Worm (Caenorhabditis elegans) whole organism, L4 larva: ENCODE data around the gene bli-2.

Source experiments
- D1046.2 ChIP-seq: fragments of 200-800 bp; sonication (Bioruptor generic); IDR thresholded peaks from 2 replicates; pipeline ENCODE4 v1.3.6; 2022; ENCODE audit warnings: missing genetic modification characterization, missing compliant biosample characterization
- ceh-62 ChIP-seq: sonication (generic microtip); optimal IDR thresholded peaks from 2 replicates; lab custom pipeline; 2017; ENCODE audit warnings: missing biosample characterization, missing genetic modification characterization
- jun-1 ChIP-seq: fragments of 150-350 bp; optimal IDR thresholded peaks from 2 replicates; lab custom pipeline; 2014; ENCODE audit warnings: missing biosample characterization, missing genetic modification reagents, missing genetic modification characterization
- lin-29 ChIP-seq: fragments of 200-800 bp; sonication (Bioruptor generic); IDR thresholded peaks from 2 replicates; pipeline ENCODE4 v1.3.6; 2022; ENCODE audit warnings: missing genetic modification reagents, missing genetic modification characterization, missing compliant biosample characterization
- nhr-11 ChIP-seq: fragments of 150-350 bp; optimal IDR thresholded peaks from 2 replicates; lab custom pipeline; 2014; ENCODE audit warnings: missing biosample characterization, missing genetic modification characterization
- nhr-237 ChIP-seq: sonication (generic microtip); optimal IDR thresholded peaks from 2 replicates; lab custom pipeline; 2017; ENCODE audit warnings: missing biosample characterization, missing genetic modification characterization
- snpc-4 ChIP-seq: fragments of 150-350 bp; optimal IDR thresholded peaks from 2 replicates; lab custom pipeline; 2014; ENCODE audit warnings: missing biosample characterization, missing genetic modification characterization
- unc-130 ChIP-seq: sonication (generic microtip); optimal IDR thresholded peaks from 2 replicates; lab custom pipeline; 2016; ENCODE audit warnings: missing genetic modification reagents, missing genetic modification characterization, missing compliant biosample characterization
- unc-39 ChIP-seq: sonication (generic microtip); optimal IDR thresholded peaks from 2 replicates; lab custom pipeline; 2017; ENCODE audit warnings: missing biosample characterization, missing genetic modification characterization
- zag-1 ChIP-seq: fragments of 150-350 bp; optimal IDR thresholded peaks from 2 replicates; lab custom pipeline; 2014; ENCODE audit warnings: missing biosample characterization, missing genetic modification characterization
- zfp-2 ChIP-seq: sonication (generic microtip); optimal IDR thresholded peaks from 2 replicates; lab custom pipeline; 2016; ENCODE audit warnings: mild to moderate bottlenecking, missing genetic modification characterization, missing compliant biosample characterization

DNA sequence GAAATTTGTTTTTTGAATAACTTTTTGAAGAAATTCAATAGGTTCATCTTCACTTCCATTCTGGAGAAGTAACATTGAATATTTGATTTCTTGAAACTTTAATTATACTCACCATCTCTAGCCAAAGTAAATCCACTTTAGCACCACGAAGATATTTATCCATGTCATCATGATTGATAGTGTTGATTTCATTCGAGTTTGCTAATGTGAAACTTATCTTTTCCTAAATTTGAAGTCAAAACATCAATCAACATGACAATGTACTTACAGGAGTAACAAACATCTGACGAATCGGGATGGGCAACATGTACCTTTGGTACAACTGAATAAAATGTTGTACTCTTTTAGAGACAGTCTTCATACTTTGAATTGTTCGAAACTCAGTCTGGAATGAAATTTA, 45.1 kb upstream of the bli-2 start:
- TF ChIP-seq nhr-237 (tag; lab: Kevin White, UChicago) (no peak), zag-1 (tag; lab: Kevin White, UChicago) (no peak), zfp-2 (no peak), unc-39 (tag; lab: Kevin White, UChicago) (no peak), nhr-11 (tag; lab: Kevin White, UChicago) (no peak), snpc-4 (tag; lab: Kevin White, UChicago) (no peak), lin-29 (GFP tag; lab: Robert Waterston, UW) (no peak), unc-130 (GFP tag; lab: Kevin White, UChicago) (no peak), jun-1 (tag; lab: Kevin White, UChicago) (no peak), D1046.2 (GFP tag; lab: Robert Waterston, UW) (no peak), ceh-62 (tag; lab: Kevin White, UChicago) (no peak)
